Worm (Caenorhabditis elegans) whole organism, late embryonic: Measurements from ENCODE around the gene mbf-1.

Experiments
- C38D4.7 ChIP-seq: fragments of 200-800 bp; sonication (Bioruptor generic); optimal IDR thresholded peaks from 2 replicates; lab custom pipeline; 2018; ENCODE audit warnings: mild to moderate bottlenecking, missing genetic modification characterization, moderate library complexity, missing compliant biosample characterization
- ama-1 ChIP-seq: fragments of 150-350 bp; optimal IDR thresholded peaks from 2 replicates; lab custom pipeline; 2014
- ceh-19 ChIP-seq: fragments of 200-800 bp; sonication (Bioruptor generic); optimal IDR thresholded peaks from 2 replicates; lab custom pipeline; 2018; ENCODE audit warnings: mild to moderate bottlenecking, missing genetic modification characterization, missing compliant biosample characterization
- fax-1 ChIP-seq: sonication (generic microtip); optimal IDR thresholded peaks from 2 replicates; lab custom pipeline; 2016; ENCODE audit warnings: missing genotype, missing genetic modification characterization, missing compliant biosample characterization
- fkh-10 ChIP-seq: fragments of 150-350 bp; optimal IDR thresholded peaks from 2 replicates; lab custom pipeline; 2014; ENCODE audit warnings: missing biosample characterization, missing genetic modification reagents, missing genetic modification characterization
- gmeb-2 ChIP-seq: sonication (generic microtip); optimal IDR thresholded peaks from 2 replicates; lab custom pipeline; 2016; ENCODE audit warnings: missing genetic modification characterization, inconsistent platforms, missing compliant biosample characterization
- madf-2 ChIP-seq: sonication (generic microtip); optimal IDR thresholded peaks from 2 replicates; lab custom pipeline; 2017; ENCODE audit warnings: missing genetic modification characterization, missing compliant biosample characterization
- nhr-11 ChIP-seq: fragments of 150-350 bp; optimal IDR thresholded peaks from 2 replicates; lab custom pipeline; 2014; ENCODE audit warnings: missing biosample characterization, missing genetic modification characterization
- pqm-1 ChIP-seq: sonication (generic microtip); optimal IDR thresholded peaks from 2 replicates; lab custom pipeline; 2016; ENCODE audit warnings: missing genetic modification characterization, missing compliant biosample characterization
- unc-86 ChIP-seq: sonication (generic microtip); optimal IDR thresholded peaks from 2 replicates; lab custom pipeline; 2016; ENCODE audit warnings: missing genetic modification characterization, missing compliant biosample characterization
- zip-5 ChIP-seq: sonication (generic microtip); optimal IDR thresholded peaks from 2 replicates; lab custom pipeline; 2016; ENCODE audit warnings: missing genetic modification characterization, missing compliant biosample characterization

DNA sequence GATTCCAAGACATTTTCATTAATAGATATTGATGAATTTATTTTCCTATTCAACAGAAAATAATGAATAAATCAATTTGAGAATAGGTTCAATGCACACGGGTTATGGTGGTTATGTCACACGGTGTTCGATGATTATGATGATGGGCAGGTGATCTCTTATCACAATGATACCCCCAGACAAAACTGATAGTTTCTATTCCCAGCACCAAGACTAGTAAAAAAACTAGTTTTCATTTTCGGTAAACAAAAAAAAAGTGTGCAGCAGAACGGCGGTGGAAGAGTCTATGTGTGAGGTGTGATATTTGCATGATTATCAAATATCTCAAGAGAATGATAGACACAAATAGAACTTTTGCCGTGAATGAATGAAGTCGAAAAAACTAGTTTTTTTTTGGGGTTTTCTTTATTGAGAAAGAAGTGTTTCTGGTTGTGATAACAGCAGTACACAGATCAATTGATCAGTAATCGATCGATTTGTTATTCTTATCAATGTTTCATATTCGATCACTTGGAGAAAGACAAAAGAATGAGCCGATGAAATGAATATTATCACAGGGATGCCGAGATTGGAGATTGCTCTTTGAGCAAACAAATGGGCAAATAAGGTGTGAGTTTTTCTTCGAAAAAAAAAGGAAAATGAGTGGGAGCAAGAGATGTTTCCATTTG lies 7.9 kb upstream of the mbf-1 start:
- no peak for TF ChIP-seq C38D4.7 (GFP tag; lab: Kevin White, UChicago)
- TF ChIP-seq ceh-19 (GFP tag; lab: Kevin White, UChicago), result no peak
- no peak for TF ChIP-seq ama-1 (lab: Kevin White, UChicago)
- no peak for TF ChIP-seq fkh-10
- no peak for TF ChIP-seq fax-1 (tag; lab: Kevin White, UChicago)
- TF ChIP-seq pqm-1, result no peak
- no peak for TF ChIP-seq zip-5 (tag; lab: Kevin White, UChicago)
- TF ChIP-seq gmeb-2 (tag; lab: Kevin White, UChicago), result no peak
- no peak for TF ChIP-seq madf-2 (tag; lab: Kevin White, UChicago)
- no peak for TF ChIP-seq unc-86 (tag; lab: Kevin White, UChicago)
- no peak for TF ChIP-seq nhr-11 (tag; lab: Kevin White, UChicago)
